Worm (Caenorhabditis elegans) whole organism, young adult: ENCODE results near the gene str-148.

Experiments
- B0261.1 ChIP-seq: sonication (generic microtip); optimal IDR thresholded peaks from 2 replicates; lab custom pipeline; 2016; ENCODE audit warnings: mild to moderate bottlenecking, missing genetic modification characterization, moderate library complexity, missing compliant biosample characterization
- T26A5.8 ChIP-seq: sonication (generic microtip); optimal IDR thresholded peaks from 2 replicates; lab custom pipeline; 2016; ENCODE audit warnings: missing genetic modification characterization, missing compliant biosample characterization
- ama-1 ChIP-seq, 3 experiments: fragments of 150-350 bp in 1 of 3; sonication (generic microtip) in 2 of 3; optimal IDR thresholded peaks; 2 replicates each; lab custom pipeline; 2014 to 2018; ENCODE audit warnings: missing biosample characterization in 2 of 3, missing genetic modification characterization in 2 of 3, missing genetic modification reagents in 2 of 3
- attf-3 ChIP-seq: fragments of 200-800 bp; sonication (Bioruptor generic); conservative IDR thresholded peaks from 2 replicates; pipeline ENCODE4 v1.3.6; 2022; ENCODE audit warnings: missing genetic modification reagents, missing genetic modification characterization, missing compliant biosample characterization
- ceh-58 ChIP-seq: fragments of 200-800 bp; sonication (Bioruptor generic); IDR thresholded peaks from 2 replicates; pipeline ENCODE4 v1.3.6; 2022; ENCODE audit warnings: missing genetic modification characterization, missing compliant biosample characterization
- chd-7 ChIP-seq: sonication (generic microtip); optimal IDR thresholded peaks from 2 replicates; lab custom pipeline; 2016; ENCODE audit warnings: mild to moderate bottlenecking, missing genetic modification characterization, moderate library complexity, missing compliant biosample characterization
- die-1 ChIP-seq: sonication (generic microtip); optimal IDR thresholded peaks from 2 replicates; lab custom pipeline; 2016; ENCODE audit warnings: missing genotype, mild to moderate bottlenecking, missing genetic modification characterization, missing compliant biosample characterization
- hmg-20 ChIP-seq: fragments of 200-800 bp; sonication (Bioruptor generic); IDR thresholded peaks from 2 replicates; pipeline ENCODE4 v1.3.6; 2022; ENCODE audit warnings: missing genetic modification reagents, missing genetic modification characterization, missing compliant biosample characterization
- lag-1 ChIP-seq: fragments of 200-800 bp; sonication (Bioruptor generic); IDR thresholded peaks from 2 replicates; pipeline ENCODE4 v1.3.6; 2022; ENCODE audit warnings: missing genetic modification reagents, missing genetic modification characterization, missing compliant biosample characterization
- unc-130 ChIP-seq: sonication (generic microtip); optimal IDR thresholded peaks from 2 replicates; lab custom pipeline; 2016; ENCODE audit warnings: missing genetic modification reagents, missing genetic modification characterization, missing compliant biosample characterization
- ztf-22 ChIP-seq: fragments of 200-800 bp; sonication (Bioruptor generic); optimal IDR thresholded peaks from 2 replicates; lab custom pipeline; 2018; ENCODE audit warnings: mild to moderate bottlenecking, missing genetic modification characterization, moderate library complexity, missing compliant biosample characterization
- ztf-26 ChIP-seq: sonication (generic microtip); optimal IDR thresholded peaks from 2 replicates; lab custom pipeline; 2017; ENCODE audit warnings: missing genetic modification characterization, missing compliant biosample characterization

DNA sequence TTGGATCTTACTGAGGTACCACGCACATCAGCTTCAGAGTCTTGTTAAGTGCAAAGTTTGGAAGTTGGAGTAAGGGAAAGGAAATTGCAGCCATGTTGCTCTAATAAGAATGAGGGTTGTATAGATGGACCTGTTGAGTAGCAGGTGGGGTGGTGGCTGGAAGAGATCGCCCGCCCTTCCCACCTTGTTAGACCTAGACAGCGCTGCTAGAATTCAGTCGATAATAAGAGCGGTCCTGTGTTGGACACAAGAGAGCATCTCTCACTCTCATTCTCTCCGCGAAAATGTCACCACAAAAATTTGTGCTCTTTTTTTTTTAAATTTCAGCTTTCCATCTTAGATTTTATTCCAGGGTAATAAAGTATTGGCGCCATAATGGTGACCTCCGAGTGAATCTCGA is 44.4 kb upstream of the str-148 start, which contains the start of the genes fbxb-30 and F45D11.5:
- no peak for TF ChIP-seq lag-1 (GFP tag; lab: Robert Waterston, UW)
- no peak for TF ChIP-seq hmg-20 (GFP tag; lab: Robert Waterston, UW)
- TF ChIP-seq ceh-58 = no peak
- no peak for TF ChIP-seq chd-7 (tag; lab: Kevin White, UChicago)
- TF ChIP-seq unc-130 (GFP tag; lab: Kevin White, UChicago) = no peak
- no peak for TF ChIP-seq ztf-22
- TF ChIP-seq ztf-26 (tag; lab: Kevin White, UChicago) = no peak
- TF ChIP-seq die-1 = no peak
- TF ChIP-seq attf-3 (GFP tag; lab: Robert Waterston, UW) = no peak
- TF ChIP-seq B0261.1 (tag; lab: Kevin White, UChicago) = no peak
- TF ChIP-seq ama-1 (optimal IDR thresholded peaks at IDR 0.05; lab: Kevin White, UChicago) = no peak
- no peak for TF ChIP-seq ama-1 (GFP tag; optimal IDR thresholded peaks at IDR 0.05; lab: Kevin White, UChicago)
- TF ChIP-seq T26A5.8 (tag; lab: Kevin White, UChicago) = no peak
